Fruit fly (Drosophila melanogaster) whole organism, adult: Measurements from ENCODE around the gene Axud1.
A peak's percentile ranks its signal among the peaks of the same experiment; 100 is the strongest.

Experiments used
- CG11617 ChIP-seq: fragments of 200-800 bp; sonication (Bioruptor generic); optimal IDR thresholded peaks from 2 replicates; lab custom pipeline; 2017; ENCODE audit warnings: mild to moderate bottlenecking, missing biosample characterization, missing genetic modification reagents, missing genetic modification characterization
- CG12768 ChIP-seq: fragments of 200-800 bp; sonication (Bioruptor generic); optimal IDR thresholded peaks from 2 replicates; lab custom pipeline; 2017; ENCODE audit warnings: missing biosample characterization, missing genetic modification characterization, mild to moderate bottlenecking, moderate library complexity, missing genetic modification reagents
- CG14711 ChIP-seq: fragments of 200-800 bp; sonication (Bioruptor generic); optimal IDR thresholded peaks from 2 replicates; lab custom pipeline; 2018; ENCODE audit warnings: missing biosample characterization, mild to moderate bottlenecking, missing genetic modification characterization, moderate library complexity
- CG1620 ChIP-seq: fragments of 200-800 bp; sonication (Bioruptor generic); optimal IDR thresholded peaks from 2 replicates; lab custom pipeline; 2016; ENCODE audit warnings: missing biosample characterization, missing genetic modification characterization
- CG33017 ChIP-seq: fragments of 200-800 bp; sonication (Bioruptor generic); optimal IDR thresholded peaks from 2 replicates; lab custom pipeline; 2018; ENCODE audit warnings: missing biosample characterization, mild to moderate bottlenecking, missing genetic modification characterization, moderate library complexity
- CG5204 ChIP-seq: fragments of 200-800 bp; sonication (Bioruptor generic); optimal IDR thresholded peaks from 2 replicates; lab custom pipeline; 2016; ENCODE audit warnings: missing biosample characterization, missing genetic modification characterization
- CG7045 ChIP-seq: fragments of 200-800 bp; sonication (Bioruptor generic); optimal IDR thresholded peaks from 2 replicates; lab custom pipeline; 2017; ENCODE audit warnings: missing biosample characterization, mild to moderate bottlenecking, missing genetic modification characterization
- CG7101 ChIP-seq: fragments of 200-800 bp; sonication (Bioruptor generic); optimal IDR thresholded peaks from 2 replicates; lab custom pipeline; 2018; ENCODE audit warnings: missing biosample characterization, mild to moderate bottlenecking, missing genetic modification characterization, moderate library complexity
- Clk ChIP-seq: fragments of 200-800 bp; sonication (Bioruptor generic); optimal IDR thresholded peaks from 2 replicates; lab custom pipeline; 2017; ENCODE audit warnings: missing biosample characterization, missing genetic modification characterization
- Crg-1 ChIP-seq: fragments of 200-800 bp; sonication (Bioruptor generic); optimal IDR thresholded peaks from 2 replicates; lab custom pipeline; 2016; ENCODE audit warnings: missing biosample characterization, missing genetic modification characterization
- Hr96 ChIP-seq: fragments of 200-800 bp; sonication (Bioruptor generic); optimal IDR thresholded peaks from 2 replicates; lab custom pipeline; 2016; ENCODE audit warnings: missing biosample characterization, missing genetic modification characterization
- Mnt ChIP-seq: fragments of 200-800 bp; sonication (Bioruptor generic); optimal IDR thresholded peaks from 2 replicates; lab custom pipeline; 2016; ENCODE audit warnings: missing biosample characterization, mild to moderate bottlenecking, missing genetic modification characterization
- bab1 ChIP-seq: fragments of 200-800 bp; sonication (Bioruptor generic); optimal IDR thresholded peaks from 3 replicates; lab custom pipeline; 2019; ENCODE audit warnings: missing biosample characterization, mild to moderate bottlenecking, missing genetic modification characterization, moderate library complexity
- cic ChIP-seq: fragments of 200-800 bp; sonication (Bioruptor generic); optimal IDR thresholded peaks from 2 replicates; lab custom pipeline; 2017; ENCODE audit warnings: missing biosample characterization, mild to moderate bottlenecking, missing genetic modification characterization, moderate library complexity
- cnc ChIP-seq, 2 experiments: fragments of >200 bp; optimal IDR thresholded peaks; 2 replicates each; lab custom pipeline; 2017
- kay ChIP-seq: fragments of 200-800 bp; sonication (Bioruptor generic); peaks from one replicate; lab custom pipeline; 2016; ENCODE audit warnings: missing biosample characterization, missing genetic modification characterization, borderline replicate concordance
- ovo ChIP-seq: fragments of 200-800 bp; sonication (Bioruptor generic); optimal IDR thresholded peaks from 2 replicates; lab custom pipeline; 2016; ENCODE audit warnings: missing biosample characterization, missing genetic modification characterization
- pad ChIP-seq: fragments of 200-800 bp; sonication (Bioruptor generic); optimal IDR thresholded peaks from 3 replicates; lab custom pipeline; 2017; ENCODE audit warnings: missing biosample characterization, missing genetic modification characterization, mild to moderate bottlenecking, moderate library complexity, missing genetic modification reagents
- tj ChIP-seq: fragments of 200-800 bp; sonication (Bioruptor generic); optimal IDR thresholded peaks from 3 replicates; lab custom pipeline; 2017; ENCODE audit warnings: missing biosample characterization, mild to moderate bottlenecking, missing genetic modification characterization, moderate library complexity
- toe ChIP-seq: fragments of 200-800 bp; sonication (Bioruptor generic); optimal IDR thresholded peaks from 2 replicates; lab custom pipeline; 2016; ENCODE audit warnings: missing biosample characterization, missing genetic modification characterization

The Axud1 gene

dm6 chr2L:2382971-2383370 is 17.8 kb downstream of the Axud1 start, which contains the start of gene PIG-Wa:
Gene PIG-Wa (plus strand): TSS chr2L:2383202.
- TF ChIP-seq ovo (GFP tag; lab: Kevin White, UChicago) (no peak), bab1 (GFP tag; lab: Kevin White, UChicago) (peak; percentile 18)

DNA sequence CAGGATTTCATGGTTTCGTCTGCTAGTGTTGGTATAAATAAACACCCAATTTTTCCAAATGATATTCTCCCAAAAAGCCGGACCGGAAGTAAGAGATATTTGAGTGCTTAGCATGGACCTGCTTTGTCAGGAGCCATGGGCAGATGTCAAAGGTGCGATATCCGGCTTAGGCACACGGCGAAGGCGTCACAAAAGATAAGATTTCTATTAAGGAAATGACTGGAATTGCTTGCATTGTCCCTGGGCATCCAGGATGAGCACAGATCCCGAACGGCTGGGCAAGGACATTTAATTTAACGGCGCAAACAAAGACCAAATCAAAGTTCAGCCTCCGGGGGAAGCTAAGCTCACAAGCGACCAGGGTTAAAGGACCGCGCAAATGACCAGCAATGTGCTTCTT is 20.5 kb downstream of the Axud1 start, which contains the start of gene CG3557:
TSS of gene CG3557 (minus strand) at position 101 of the 400 bp plus-strand sequence.
- TF ChIP-seq CG14711 (tag; lab: Kevin White, UChicago) (no peak), CG33017 (no peak), bab1 (GFP tag; lab: Kevin White, UChicago) (no peak), cic (GFP tag; lab: Kevin White, UChicago) (no peak), tj (no peak), CG5204 (GFP tag; lab: Kevin White, UChicago) (no peak), Clk (GFP tag; lab: Kevin White, UChicago) (no peak), kay (GFP tag; lab: Kevin White, UChicago) (no peak), cnc (optimal IDR thresholded peaks at IDR 0.05; lab: Kevin White, UChicago) (no peak), pad (GFP tag; lab: Kevin White, UChicago) (no peak), CG7045 (GFP tag; lab: Kevin White, UChicago) (no peak), toe (GFP tag; lab: Kevin White, UChicago) (no peak), Hr96 (GFP tag; lab: Kevin White, UChicago) (no peak), CG12768 (GFP tag; lab: Kevin White, UChicago) (no peak), CG7101 (tag; lab: Kevin White, UChicago) (no peak), Mnt (GFP tag; lab: Kevin White, UChicago) (no peak), Crg-1 (GFP tag; lab: Kevin White, UChicago) (no peak), ovo (GFP tag; lab: Kevin White, UChicago) (no peak)

DNA sequence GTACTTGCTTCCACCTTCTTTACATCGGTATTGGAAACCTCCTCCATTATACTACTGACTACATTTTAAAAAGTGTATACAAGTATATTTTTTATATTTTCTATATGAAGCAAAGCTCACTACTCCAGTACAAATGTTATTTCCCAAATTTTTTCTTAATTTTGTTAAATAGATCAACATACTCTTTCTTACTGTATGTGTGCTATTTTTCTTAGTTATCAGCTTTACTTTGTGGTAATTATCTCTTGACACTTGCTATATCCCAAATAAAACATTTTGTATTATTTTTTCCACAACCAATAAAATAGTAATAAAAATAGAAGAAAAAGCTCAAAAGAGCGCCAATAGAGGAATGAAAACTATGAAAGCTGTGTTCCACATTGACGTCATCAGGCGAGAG is 25.4 kb downstream of the Axud1 start, which contains the start of gene CG43750:
TSS of gene CG43750 (minus strand) at position 101 of the 400 bp plus-strand sequence.
- TF ChIP-seq Crg-1 (GFP tag; lab: Kevin White, UChicago) = no peak
- TF ChIP-seq cnc (optimal IDR thresholded peaks at IDR 0.05; lab: Kevin White, UChicago) = no peak
- TF ChIP-seq CG12768 (GFP tag; lab: Kevin White, UChicago) = no peak
- no peak for TF ChIP-seq CG1620
- TF ChIP-seq tj = no peak
- TF ChIP-seq CG11617 (GFP tag; lab: Kevin White, UChicago) = no peak
- TF ChIP-seq CG7045 (GFP tag; lab: Kevin White, UChicago) = no peak
- TF ChIP-seq CG33017 = no peak
- no peak for TF ChIP-seq Hr96 (GFP tag; lab: Kevin White, UChicago)
- TF ChIP-seq kay (GFP tag; lab: Kevin White, UChicago) = no peak
- no peak for TF ChIP-seq toe (GFP tag; lab: Kevin White, UChicago)
- TF ChIP-seq pad (GFP tag; lab: Kevin White, UChicago) = no peak

- TF ChIP-seq CG11617 (GFP tag; lab: Kevin White, UChicago) (no peak), CG5204 (GFP tag; lab: Kevin White, UChicago) (no peak), bab1 (GFP tag; lab: Kevin White, UChicago) (no peak), CG1620 (no peak), Mnt (GFP tag; lab: Kevin White, UChicago) (no peak), CG33017 (no peak), cic (GFP tag; lab: Kevin White, UChicago) (no peak), CG7101 (tag; lab: Kevin White, UChicago) (no peak), tj (no peak), CG12768 (GFP tag; lab: Kevin White, UChicago) (no peak), cnc (optimal IDR thresholded peaks at IDR 0.05; lab: Kevin White, UChicago) (no peak), Hr96 (GFP tag; lab: Kevin White, UChicago) (no peak), toe (GFP tag; lab: Kevin White, UChicago) (no peak), CG14711 (tag; lab: Kevin White, UChicago) (no peak)
These were observed 26.2 kb downstream of the Axud1 start, which contains the start of gene CG46448 for dm6 chr2L:2391321-2391720. Gene CG46448 (plus strand): TSS chr2L:2391660.

DNA sequence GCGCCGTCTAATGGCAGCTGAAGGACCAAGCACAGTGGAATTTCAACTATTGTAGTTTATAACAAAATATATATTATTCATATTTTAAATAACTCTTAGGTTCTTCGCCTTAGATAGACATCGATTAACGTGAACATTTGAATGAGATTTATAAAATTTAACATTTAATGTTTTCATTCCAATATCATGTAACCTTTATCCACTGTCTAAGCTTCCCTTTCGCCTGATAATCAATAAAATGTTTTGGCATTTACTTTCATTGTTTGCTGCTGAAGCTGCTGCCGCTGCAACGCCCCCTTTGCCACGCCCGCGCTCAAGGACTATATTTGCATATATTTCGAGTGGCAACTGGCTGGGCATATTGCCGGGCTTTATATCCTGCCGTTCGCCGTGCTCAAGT is 29.7 kb downstream of the Axud1 start:
- TF ChIP-seq bab1 (GFP tag; lab: Kevin White, UChicago) (no peak), Crg-1 (GFP tag; lab: Kevin White, UChicago) (no peak), CG7045 (GFP tag; lab: Kevin White, UChicago) (no peak), ovo (GFP tag; lab: Kevin White, UChicago) (no peak), Clk (GFP tag; lab: Kevin White, UChicago) (no peak), CG12768 (GFP tag; lab: Kevin White, UChicago) (no peak), Mnt (GFP tag; lab: Kevin White, UChicago) (no peak), CG1620 (no peak), CG14711 (tag; lab: Kevin White, UChicago) (no peak), CG7101 (tag; lab: Kevin White, UChicago) (no peak), Hr96 (GFP tag; lab: Kevin White, UChicago) (no peak), CG33017 (no peak), cnc (optimal IDR thresholded peaks at IDR 0.05; lab: Kevin White, UChicago) (no peak), CG5204 (GFP tag; lab: Kevin White, UChicago) (no peak), pad (GFP tag; lab: Kevin White, UChicago) (no peak), kay (GFP tag; lab: Kevin White, UChicago) (no peak), cic (GFP tag; lab: Kevin White, UChicago) (no peak), CG11617 (GFP tag; lab: Kevin White, UChicago) (no peak), tj (no peak), toe (GFP tag; lab: Kevin White, UChicago) (no peak)

dm6 chr2L:2397080-2397479 is 31.9 kb downstream of the Axud1 start:
- TF ChIP-seq toe (GFP tag; lab: Kevin White, UChicago) = no peak
- no peak for TF ChIP-seq Clk (GFP tag; lab: Kevin White, UChicago)
- TF ChIP-seq CG7045 (GFP tag; lab: Kevin White, UChicago) = no peak
- no peak for TF ChIP-seq CG33017
- TF ChIP-seq CG12768 (GFP tag; lab: Kevin White, UChicago) = no peak
- TF ChIP-seq kay (GFP tag; lab: Kevin White, UChicago) = no peak
- no peak for TF ChIP-seq Hr96 (GFP tag; lab: Kevin White, UChicago)
- TF ChIP-seq CG14711 (tag; lab: Kevin White, UChicago) = no peak
- TF ChIP-seq Mnt (GFP tag; lab: Kevin White, UChicago) = no peak
- no peak for TF ChIP-seq Crg-1 (GFP tag; lab: Kevin White, UChicago)
- no peak for TF ChIP-seq CG1620
- TF ChIP-seq CG7101 (tag; lab: Kevin White, UChicago) = no peak
- no peak for TF ChIP-seq bab1 (GFP tag; lab: Kevin White, UChicago)
